Fruit fly (Drosophila melanogaster): ENCODE results near the gene CG14143.
A peak's percentile ranks its signal among the peaks of the same experiment; 100 is the strongest.

Gene CG14143

DNA sequence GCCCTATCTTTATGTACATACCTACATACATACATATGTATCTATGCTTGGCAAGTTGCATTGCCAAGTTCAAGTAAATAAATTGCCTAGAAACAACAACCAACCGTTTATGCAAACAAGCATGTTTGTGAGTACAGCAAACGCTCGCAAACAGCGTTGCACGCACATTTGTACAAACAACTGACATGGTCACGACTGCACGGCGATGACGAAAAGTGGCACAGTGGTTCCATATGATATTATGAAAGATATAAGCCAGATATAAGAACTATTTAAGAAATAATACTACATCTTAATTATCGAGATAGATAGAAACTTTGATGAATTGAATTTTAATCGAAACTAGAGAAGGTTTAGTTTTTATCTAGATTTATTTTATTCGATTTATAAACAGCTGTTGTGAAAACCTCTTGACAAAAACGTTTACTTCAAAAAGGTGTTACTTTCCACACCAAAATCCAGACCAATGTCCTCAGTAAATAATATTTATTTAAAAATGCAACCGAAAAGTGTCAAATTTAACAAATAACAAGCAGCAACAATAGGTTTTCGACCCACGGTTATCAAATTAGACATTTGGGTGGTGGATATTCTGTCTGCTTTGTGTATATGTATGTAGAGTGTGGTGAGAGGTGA is 44.9 kb upstream of the CG14143 start (continued):
- TF ChIP-seq CrebB (tag; optimal IDR thresholded peaks at IDR 0.05) (peak; percentile 26), CG14667 (GFP tag; IDR thresholded peaks at IDR 0.05) (peak; percentile 67; the same call in 1 of the 2 replicates), CG2202 (tag; optimal IDR thresholded peaks at IDR 0.05) (peak; percentile 86), CG11560 (tag; IDR thresholded peaks at IDR 0.05) (0 out of 3 replicates have a peak, but pooled peaks have one; percentile 55), bowl (GFP tag; IDR thresholded peaks at IDR 0.05) (no peak), Asciz (GFP tag; optimal IDR thresholded peaks at IDR 0.05) (peak; percentile 91), Side (GFP tag; optimal IDR thresholded peaks at IDR 0.05) (peak; percentile 77), hb (GFP tag; IDR thresholded peaks at IDR 0.05; ENCODE audit: partially characterized antibody) (no peak), CG6683 (GFP tag; optimal IDR thresholded peaks at IDR 0.05) (peak; percentile 82), Stat92E (GFP tag; optimal IDR thresholded peaks at IDR 0.05) (peak in 1 of 3 experiments; percentile 87), schlank (tag; optimal IDR thresholded peaks at IDR 0.05) (no peak), lilli (GFP tag; optimal IDR thresholded peaks at IDR 0.05) (peak; percentile 89), ewg (GFP tag; optimal IDR thresholded peaks at IDR 0.05) (peak; percentile 86), CG14965 (GFP tag; optimal IDR thresholded peaks at IDR 0.05; ENCODE audit: borderline replicate concordance) (peak; percentile 65), org-1 (GFP tag; optimal IDR thresholded peaks at IDR 0.05) (peak; percentile 90), ems (GFP tag; optimal IDR thresholded peaks at IDR 0.05) (peak; percentile 87), lov (optimal IDR thresholded peaks at IDR 0.05) (no peak), lov (GFP tag; IDR thresholded peaks at IDR 0.05) (peak; percentile 82), sr (GFP tag; IDR thresholded peaks at IDR 0.05) (peak; percentile 74; the same call in 2 of the 3 replicates), H15 (GFP tag; IDR thresholded peaks at IDR 0.05) (peak; percentile 49), ac (GFP tag; optimal IDR thresholded peaks at IDR 0.05) (peak; percentile 75), Lpt (GFP tag; optimal IDR thresholded peaks at IDR 0.05) (no peak), CG15479 (GFP tag; optimal IDR thresholded peaks at IDR 0.05) (peak; percentile 82), Elba2 (GFP tag; optimal IDR thresholded peaks at IDR 0.05) (peak; percentile 65), zen (tag; optimal IDR thresholded peaks at IDR 0.05) (peak; percentile 47), stwl (tag; optimal IDR thresholded peaks at IDR 0.05) (peak; percentile 18), vnd (GFP tag; IDR thresholded peaks at IDR 0.05; ENCODE audit: partially characterized antibody) (peak; percentile 50; the same call in 1 of the 3 replicates), mirr (GFP tag; optimal IDR thresholded peaks at IDR 0.05) (peak; percentile 19), CG4820 (GFP tag; optimal IDR thresholded peaks at IDR 0.05) (peak; percentile 87), phol (tag; optimal IDR thresholded peaks at IDR 0.05) (peak; percentile 91), HLH4C (GFP tag; IDR thresholded peaks at IDR 0.05; ENCODE audit: partially characterized antibody) (peak; percentile 43; the same call in 1 of the 3 replicates), Drgx (GFP tag; IDR thresholded peaks at IDR 0.05) (peak; percentile 79), Antp (GFP tag; optimal IDR thresholded peaks at IDR 0.05) (peak; percentile 58), emc (GFP tag; optimal IDR thresholded peaks at IDR 0.05) (peak; percentile 46), CG7963 (GFP tag; IDR thresholded peaks at IDR 0.05; ENCODE audit: partially characterized antibody) (no peak), Sox102F (GFP tag; optimal IDR thresholded peaks at IDR 0.05) (peak; percentile 93), HLH3B (GFP tag; IDR thresholded peaks at IDR 0.05) (peak; percentile 71), CG8478 (optimal IDR thresholded peaks at IDR 0.05) (no peak), ttk (GFP tag; IDR thresholded peaks at IDR 0.05) (peak; percentile 57), CG32532 (GFP tag; IDR thresholded peaks at IDR 0.05) (peak; percentile 58; the same call in 1 of the 2 replicates), her (GFP tag; optimal IDR thresholded peaks at IDR 0.05) (peak; percentile 54), CG30431 (GFP tag; optimal IDR thresholded peaks at IDR 0.05) (peak; percentile 87), chif (GFP tag; optimal IDR thresholded peaks at IDR 0.05) (peak; percentile 83), prd (optimal IDR thresholded peaks at IDR 0.05) (no peak), prd (GFP tag; IDR thresholded peaks at IDR 0.05) (peak; percentile 85), CG11093 (GFP tag; IDR thresholded peaks at IDR 0.05) (peak; percentile 72), CG2678 (tag; optimal IDR thresholded peaks at IDR 0.05) (peak; percentile 95), kay (GFP tag; optimal IDR thresholded peaks at IDR 0.05) (peak; percentile 90), MBD-R2 (GFP tag; IDR thresholded peaks at IDR 0.05) (peak; percentile 23; the same call in 1 of the 2 replicates), ato (GFP tag; IDR thresholded peaks at IDR 0.05; ENCODE audit: partially characterized antibody) (no peak)

All from whole organism, embryonic.